Worm (Caenorhabditis elegans): Measurements from ENCODE around the gene F42E11.3.
A peak's percentile ranks its signal among the peaks of the same experiment; 100 is the strongest.

F42E11.3 gene

DNA sequence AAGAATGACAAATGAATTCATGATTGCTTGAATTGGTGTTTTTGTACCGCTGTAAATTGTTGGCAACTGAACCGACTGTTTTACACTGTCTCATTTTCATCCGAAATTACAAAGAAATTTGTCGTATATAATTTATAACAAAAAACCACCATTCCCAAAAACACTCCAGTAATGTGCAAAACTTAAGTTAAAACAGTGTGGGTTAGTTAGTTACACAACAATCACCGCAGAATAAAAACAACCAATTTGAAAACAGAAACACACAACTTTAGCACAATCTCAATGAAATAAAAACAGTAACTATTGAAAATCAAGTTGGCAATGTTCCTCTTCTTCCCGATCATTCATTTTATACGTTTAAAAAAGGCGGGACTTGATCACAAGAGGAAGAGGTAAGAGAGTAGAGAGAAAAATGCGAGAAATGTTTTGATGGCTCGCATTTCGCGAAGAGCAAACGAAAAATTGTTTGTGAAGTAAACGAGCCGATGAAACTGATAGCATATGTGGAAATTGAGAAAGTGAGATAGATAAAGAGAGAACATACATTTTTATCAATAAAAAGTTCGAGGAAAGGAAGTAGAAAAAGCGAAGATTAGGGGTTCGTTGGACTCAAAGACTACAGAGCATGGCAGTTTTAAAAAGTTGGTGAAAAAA, 32.4 kb upstream of the F42E11.3 start, which contains the start of gene F08B12.4 (continued):
- TF ChIP-seq gei-8 (GFP tag; optimal IDR thresholded peaks at IDR 0.05) (no peak), hif-1 (tag; optimal IDR thresholded peaks at IDR 0.05) (no peak), ceh-82 (tag; optimal IDR thresholded peaks at IDR 0.05) (no peak), mxl-3 (GFP tag; optimal IDR thresholded peaks at IDR 0.05) (no peak), hlh-11 (tag; optimal IDR thresholded peaks at IDR 0.05) (peak; percentile 65), aha-1 (tag) (peak; percentile 63), zfp-3 (GFP tag; conservative IDR thresholded peaks at IDR 0.05) (no peak), F44E2.7 (GFP tag; IDR thresholded peaks at IDR 0.05) (no peak), mdt-29 (GFP tag; IDR thresholded peaks at IDR 0.05) (no peak), T26A8.4 (GFP tag; IDR thresholded peaks at IDR 0.05) (no peak), dmd-8 (GFP tag; IDR thresholded peaks at IDR 0.05) (no peak), nhr-6 (tag; optimal IDR thresholded peaks at IDR 0.05) (peak; percentile 42), lin-1 (GFP tag; IDR thresholded peaks at IDR 0.05) (no peak), jun-1 (tag; optimal IDR thresholded peaks at IDR 0.05) (no peak), nhr-102 (tag; optimal IDR thresholded peaks at IDR 0.05) (no peak), Y5F2A.4 (GFP tag; optimal IDR thresholded peaks at IDR 0.05) (no peak), saeg-2 (GFP tag; IDR thresholded peaks at IDR 0.05) (no peak), spr-3 (GFP tag; optimal IDR thresholded peaks at IDR 0.05) (no peak), skn-1 (tag; optimal IDR thresholded peaks at IDR 0.05) (no peak), nhr-10 (tag; optimal IDR thresholded peaks at IDR 0.05) (no peak), F10B5.3 (tag; optimal IDR thresholded peaks at IDR 0.05) (no peak), snpc-4 (tag; optimal IDR thresholded peaks at IDR 0.05) (no peak), lin-39 (tag; optimal IDR thresholded peaks at IDR 0.05) (no peak), F37D6.2 (tag; optimal IDR thresholded peaks at IDR 0.05) (no peak), unc-130 (GFP tag; optimal IDR thresholded peaks at IDR 0.05) (no peak), lir-3 (tag; optimal IDR thresholded peaks at IDR 0.05) (no peak), daf-16 (GFP tag; optimal IDR thresholded peaks at IDR 0.05) (peak in 1 of 2 experiments; percentile 27), daf-16 (tag; optimal IDR thresholded peaks at IDR 0.05) (peak; percentile 83), ZK546.5 (tag; optimal IDR thresholded peaks at IDR 0.05) (no peak), nhr-28 (tag; optimal IDR thresholded peaks at IDR 0.05) (peak; percentile 64), ZK337.2 (GFP tag; IDR thresholded peaks at IDR 0.05) (no peak), daf-12 (tag; optimal IDR thresholded peaks at IDR 0.05) (no peak), lin-38 (GFP tag; IDR thresholded peaks at IDR 0.05) (no peak), Y48G9A.11 (GFP tag; IDR thresholded peaks at IDR 0.05) (no peak), spr-1 (tag; optimal IDR thresholded peaks at IDR 0.05) (no peak), nhr-76 (tag; optimal IDR thresholded peaks at IDR 0.05) (no peak), ceh-20 (GFP tag; IDR thresholded peaks at IDR 0.05) (no peak), daf-19 (GFP tag; conservative IDR thresholded peaks at IDR 0.05) (no peak), nhr-48 (tag; optimal IDR thresholded peaks at IDR 0.05) (no peak), R02D3.7 (tag; optimal IDR thresholded peaks at IDR 0.05) (no peak), ceh-62 (tag; optimal IDR thresholded peaks at IDR 0.05) (no peak), set-16 (GFP tag; IDR thresholded peaks at IDR 0.05) (no peak), Y75B8A.6 (GFP tag; IDR thresholded peaks at IDR 0.05) (no peak), Y105C5A.15 (GFP tag; IDR thresholded peaks at IDR 0.05) (no peak), ceh-32 (tag; optimal IDR thresholded peaks at IDR 0.05; ENCODE audit: poor library complexity) (no peak), nhr-42 (GFP tag; IDR thresholded peaks at IDR 0.05) (peak; percentile 36; the same call in 1 of the 2 replicates), ctbp-1 (GFP tag; IDR thresholded peaks at IDR 0.05) (no peak), pqm-1 (tag; optimal IDR thresholded peaks at IDR 0.05) (peak; percentile 69), madf-5 (GFP tag; IDR thresholded peaks at IDR 0.05) (no peak), dmd-9 (GFP tag; IDR thresholded peaks at IDR 0.05) (no peak), attf-4 (tag; optimal IDR thresholded peaks at IDR 0.05) (no peak), nhr-41 (GFP tag; IDR thresholded peaks at IDR 0.05) (no peak)
